Worm (Caenorhabditis elegans) whole organism, L1 larva: ENCODE data around the gene K10D11.3.

Experiments used
- C16A3.4 ChIP-seq: fragments of 150-350 bp; optimal IDR thresholded peaks from 2 replicates; lab custom pipeline; 2014; ENCODE audit warnings: missing biosample characterization, missing genetic modification characterization
- F16B12.6 ChIP-seq: fragments of 150-350 bp; optimal IDR thresholded peaks from 2 replicates; lab custom pipeline; 2014; ENCODE audit warnings: missing biosample characterization, missing genetic modification characterization
- Y116A8C.19 ChIP-seq: sonication (generic microtip); optimal IDR thresholded peaks from 2 replicates; lab custom pipeline; 2016; ENCODE audit warnings: missing compliant biosample characterization, missing genetic modification characterization, borderline replicate concordance
- aly-2 ChIP-seq: fragments of 150-350 bp; optimal IDR thresholded peaks from 2 replicates; lab custom pipeline; 2014; ENCODE audit warnings: missing biosample characterization, missing genetic modification characterization
- blmp-1 ChIP-seq: fragments of 150-350 bp; optimal IDR thresholded peaks from 2 replicates; lab custom pipeline; 2014; ENCODE audit warnings: missing biosample characterization, missing genetic modification characterization
- ceh-8 ChIP-seq: fragments of 200-800 bp; sonication (Bioruptor generic); optimal IDR thresholded peaks from 2 replicates; lab custom pipeline; 2018; ENCODE audit warnings: mild to moderate bottlenecking, missing genetic modification characterization, moderate library complexity, missing compliant biosample characterization
- ceh-90 ChIP-seq: sonication (generic microtip); optimal IDR thresholded peaks from 2 replicates; lab custom pipeline; 2016; ENCODE audit warnings: missing genetic modification characterization, missing compliant biosample characterization
- dsc-1 ChIP-seq: sonication (generic microtip); optimal IDR thresholded peaks from 2 replicates; lab custom pipeline; 2016; ENCODE audit warnings: mild to moderate bottlenecking, missing genetic modification characterization, missing compliant biosample characterization
- efl-1 ChIP-seq, 4 experiments: fragments of 150-350 bp; optimal IDR thresholded peaks in 3 of 4; peaks in 1 of 4; 1 replicate in 1 of 4; 2 replicates in 3 of 4; lab custom pipeline; 2014; ENCODE audit warnings: missing biosample characterization in 2 of 4, missing genetic modification characterization in 2 of 4, missing genetic modification reagents in 2 of 4
- elt-2 ChIP-seq: sonication (generic microtip); optimal IDR thresholded peaks from 2 replicates; lab custom pipeline; 2016; ENCODE audit warnings: missing genetic modification characterization, mild to moderate bottlenecking, inconsistent platforms, missing compliant biosample characterization, missing genetic modification reagents
- fkh-4 ChIP-seq: sonication (generic microtip); optimal IDR thresholded peaks from 2 replicates; lab custom pipeline; 2016; ENCODE audit warnings: missing compliant biosample characterization, missing genetic modification characterization, borderline replicate concordance
- fkh-8 ChIP-seq: sonication (generic microtip); optimal IDR thresholded peaks from 2 replicates; lab custom pipeline; 2016; ENCODE audit warnings: mild to moderate bottlenecking, missing genetic modification characterization, missing compliant biosample characterization
- grh-1 ChIP-seq: fragments of 200-800 bp; sonication (Bioruptor generic); IDR thresholded peaks from 2 replicates; pipeline ENCODE4 v1.3.6; 2022; ENCODE audit warnings: missing genetic modification reagents, missing genetic modification characterization, missing compliant biosample characterization
- hpl-2 ChIP-seq: fragments of 150-350 bp; optimal IDR thresholded peaks from 2 replicates; lab custom pipeline; 2014; ENCODE audit warnings: missing biosample characterization, missing genetic modification reagents, missing genetic modification characterization
- jun-1 ChIP-seq: fragments of 150-350 bp; optimal IDR thresholded peaks from 2 replicates; lab custom pipeline; 2014; ENCODE audit warnings: missing biosample characterization, missing genetic modification reagents, missing genetic modification characterization
- lin-14 ChIP-seq: fragments of 200-800 bp; sonication (Bioruptor generic); optimal IDR thresholded peaks from 2 replicates; lab custom pipeline; 2018; ENCODE audit warnings: mild to moderate bottlenecking, missing genetic modification characterization, moderate library complexity, missing compliant biosample characterization
- lin-35 ChIP-seq, 2 experiments: fragments of 150-350 bp; optimal IDR thresholded peaks; 2 replicates each; lab custom pipeline; 2014; ENCODE audit warnings: missing biosample characterization in 2 of 2, missing genetic modification characterization in 2 of 2, missing genetic modification reagents in 2 of 2
- lin-39 ChIP-seq: fragments of 150-350 bp; optimal IDR thresholded peaks from 2 replicates; lab custom pipeline; 2014; ENCODE audit warnings: missing biosample characterization, missing genetic modification reagents, missing genetic modification characterization
- lir-3 ChIP-seq: sonication (generic microtip); optimal IDR thresholded peaks from 2 replicates; lab custom pipeline; 2016; ENCODE audit warnings: mild to moderate bottlenecking, missing genetic modification characterization, moderate library complexity, missing compliant biosample characterization; ENCODE audit not compliant: poor library complexity
- mef-2 ChIP-seq: fragments of 150-350 bp; optimal IDR thresholded peaks from 2 replicates; lab custom pipeline; 2014; ENCODE audit warnings: missing biosample characterization, missing genetic modification characterization
- mep-1 ChIP-seq: fragments of 150-350 bp; optimal IDR thresholded peaks from 2 replicates; lab custom pipeline; 2014; ENCODE audit warnings: missing biosample characterization, missing genetic modification characterization
- nhr-11 ChIP-seq: fragments of 150-350 bp; optimal IDR thresholded peaks from 2 replicates; lab custom pipeline; 2014; ENCODE audit warnings: missing biosample characterization, missing genetic modification characterization
- nhr-19 ChIP-seq: fragments of 200-800 bp; sonication (Bioruptor generic); conservative IDR thresholded peaks from 2 replicates; pipeline ENCODE4 v1.3.6; 2022; ENCODE audit warnings: missing genetic modification characterization, missing compliant biosample characterization
- nhr-237 ChIP-seq: fragments of 150-350 bp; optimal IDR thresholded peaks from 2 replicates; lab custom pipeline; 2014; ENCODE audit warnings: missing biosample characterization, missing genetic modification characterization
- nhr-47 ChIP-seq: sonication (generic microtip); optimal IDR thresholded peaks from 2 replicates; lab custom pipeline; 2016; ENCODE audit warnings: mild to moderate bottlenecking, missing genetic modification characterization, moderate library complexity, missing compliant biosample characterization
- nhr-71 ChIP-seq: sonication (generic microtip); optimal IDR thresholded peaks from 2 replicates; lab custom pipeline; 2016; ENCODE audit warnings: mild to moderate bottlenecking, missing genetic modification characterization, moderate library complexity, missing compliant biosample characterization
- nhr-77 ChIP-seq: fragments of 150-350 bp; optimal IDR thresholded peaks from 2 replicates; lab custom pipeline; 2014; ENCODE audit warnings: missing biosample characterization, missing genetic modification characterization
- nhr-85 ChIP-seq: sonication (generic microtip); peaks from one replicate; lab custom pipeline; 2016; ENCODE audit warnings: missing genetic modification characterization, inconsistent platforms, missing compliant biosample characterization
- skn-1 ChIP-seq: fragments of 150-350 bp; optimal IDR thresholded peaks from 2 replicates; lab custom pipeline; 2014; ENCODE audit warnings: missing biosample characterization, missing genetic modification characterization
- snpc-4 ChIP-seq: fragments of 150-350 bp; optimal IDR thresholded peaks from 2 replicates; lab custom pipeline; 2014; ENCODE audit warnings: missing biosample characterization, missing genetic modification characterization
- sup-37 ChIP-seq: fragments of 200-800 bp; sonication (Bioruptor generic); optimal IDR thresholded peaks from 2 replicates; lab custom pipeline; 2018; ENCODE audit warnings: mild to moderate bottlenecking, missing genetic modification characterization, missing compliant biosample characterization
- unc-30 ChIP-seq: sonication (generic microtip); optimal IDR thresholded peaks from 2 replicates; lab custom pipeline; 2017; ENCODE audit warnings: missing biosample characterization, missing genetic modification characterization
- unc-62 ChIP-seq: fragments of 150-350 bp; optimal IDR thresholded peaks from 2 replicates; lab custom pipeline; 2014; ENCODE audit warnings: missing biosample characterization, missing genetic modification reagents, missing genetic modification characterization
- unc-98 ChIP-seq: fragments of 200-800 bp; sonication (Bioruptor generic); IDR thresholded peaks from 2 replicates; pipeline ENCODE4 v1.3.6; 2022; ENCODE audit warnings: missing genetic modification characterization, missing compliant biosample characterization
- zip-4 ChIP-seq: fragments of 200-800 bp; sonication (Bioruptor generic); optimal IDR thresholded peaks from 2 replicates; lab custom pipeline; 2018; ENCODE audit warnings: mild to moderate bottlenecking, missing genetic modification characterization, moderate library complexity, missing compliant biosample characterization
- ztf-11 ChIP-seq, 2 experiments: sonication (generic microtip); optimal IDR thresholded peaks; 2 replicates each; lab custom pipeline; 2016 to 2017; ENCODE audit warnings: missing genetic modification characterization in 2 of 2, missing biosample characterization in 1 of 2, missing compliant biosample characterization in 1 of 2
- ztf-4 ChIP-seq: fragments of 150-350 bp; optimal IDR thresholded peaks from 2 replicates; lab custom pipeline; 2014; ENCODE audit warnings: missing biosample characterization, missing genetic modification characterization

The K10D11.3 gene

DNA sequence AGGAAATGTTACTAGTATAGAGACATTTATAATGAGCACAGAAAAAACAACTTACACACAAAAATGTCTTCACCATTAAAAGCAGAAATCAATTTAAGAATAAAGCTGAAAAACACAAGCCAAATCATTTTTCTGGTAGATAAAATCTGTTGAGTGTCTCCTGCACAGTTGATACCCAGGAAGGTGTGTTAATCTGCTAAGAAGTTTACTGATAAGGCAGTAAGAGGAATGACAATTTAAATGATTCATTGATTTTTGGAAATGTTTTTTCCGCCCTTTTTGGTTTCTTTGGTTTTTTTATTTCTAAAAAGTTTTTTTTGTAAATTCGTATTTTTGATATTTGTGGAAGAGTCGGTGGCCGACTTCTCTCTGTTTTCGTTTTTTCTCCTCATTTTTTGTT lies at the start of gene K10D11.3:
TSS of gene K10D11.3 (minus strand) at position 174 of the 400 bp plus-strand sequence.
- TF ChIP-seq elt-2 (peak; percentile 72), sup-37 (no peak)

DNA sequence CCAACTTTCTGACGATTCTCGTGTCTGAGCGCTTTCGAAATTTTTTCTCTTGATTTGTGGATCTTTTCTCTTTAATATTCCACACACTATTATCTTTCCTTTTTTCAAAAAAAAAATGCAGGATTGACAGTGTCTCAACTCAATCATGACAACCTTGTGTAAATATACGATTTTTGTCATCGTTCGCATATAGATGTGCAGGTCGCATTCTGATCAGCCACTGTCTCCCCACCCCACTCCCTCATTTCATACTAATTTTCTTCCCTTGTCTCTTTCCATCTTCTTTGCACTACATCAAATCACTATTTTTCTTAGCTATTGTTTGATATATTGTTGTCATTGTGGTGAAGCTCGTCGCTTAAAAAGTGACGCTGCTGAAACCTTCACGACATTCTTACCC lies 49.4 kb upstream of the K10D11.3 start:
- no peak for TF ChIP-seq nhr-19 (GFP tag; lab: Robert Waterston, UW)
- no peak for TF ChIP-seq efl-1 (optimal IDR thresholded peaks at IDR 0.05; lab: Kevin White, UChicago)
- peak in 1 of 2 experiments; percentile 64 for TF ChIP-seq efl-1 (GFP tag; optimal IDR thresholded peaks at IDR 0.05 in 1 of 2; lab: Kevin White, UChicago)

DNA sequence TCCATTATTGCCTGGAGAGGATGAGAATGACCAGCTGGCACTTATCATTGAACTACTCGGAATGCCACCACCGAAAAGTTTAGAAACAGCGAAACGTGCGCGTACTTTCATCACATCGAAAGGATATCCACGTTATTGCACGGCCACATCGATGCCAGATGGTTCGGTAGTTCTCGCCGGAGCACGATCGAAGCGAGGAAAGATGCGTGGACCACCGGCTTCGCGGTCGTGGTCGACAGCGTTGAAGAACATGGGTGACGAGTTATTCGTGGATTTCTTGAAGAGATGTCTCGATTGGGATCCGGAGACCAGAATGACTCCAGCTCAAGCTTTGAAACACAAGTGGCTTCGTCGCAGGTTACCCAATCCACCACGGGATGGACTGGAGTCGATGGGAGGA lies 47.6 kb upstream of the K10D11.3 start:
- TF ChIP-seq dsc-1 (tag; lab: Kevin White, UChicago): peak; percentile 20
- no peak for TF ChIP-seq lin-14
- no peak for TF ChIP-seq ztf-11 (tag; optimal IDR thresholded peaks at IDR 0.05; lab: Kevin White, UChicago)
- peak; percentile 22 for TF ChIP-seq nhr-47 (tag; lab: Kevin White, UChicago)
- TF ChIP-seq, all 84 proteins: peak for 2

DNA sequence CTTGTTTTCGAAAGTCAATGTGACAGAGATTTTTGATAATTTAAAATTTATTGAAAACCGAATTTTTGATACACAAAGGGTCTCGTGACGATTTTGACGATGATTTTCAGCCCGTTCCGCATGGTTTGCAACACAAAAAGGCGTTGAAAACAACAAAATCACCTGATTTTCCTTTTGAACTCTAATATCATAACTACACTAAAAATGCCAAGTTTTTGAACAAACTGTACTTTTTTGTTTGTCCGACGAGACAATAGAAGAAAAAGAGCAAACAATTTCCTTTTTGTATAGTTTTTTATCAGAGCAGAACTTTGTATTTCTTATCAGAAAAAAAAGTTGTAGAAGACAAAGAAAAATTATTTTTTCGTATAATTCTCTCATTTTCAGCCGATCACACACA lies 46.2 kb upstream of the K10D11.3 start:
- TF ChIP-seq ceh-8: no peak
- no peak for TF ChIP-seq ztf-4
- TF ChIP-seq efl-1 (optimal IDR thresholded peaks at IDR 0.05; lab: Kevin White, UChicago): no peak
- TF ChIP-seq efl-1 (GFP tag; optimal IDR thresholded peaks at IDR 0.05 in 1 of 2; lab: Kevin White, UChicago): peak in 1 of 2 experiments; percentile 77
- TF ChIP-seq hpl-2: no peak
- TF ChIP-seq lin-35 (GFP tag; optimal IDR thresholded peaks at IDR 0.05; lab: Kevin White, UChicago): peak in 1 of 2 experiments; percentile 24
- TF ChIP-seq elt-2: peak; percentile 8

DNA sequence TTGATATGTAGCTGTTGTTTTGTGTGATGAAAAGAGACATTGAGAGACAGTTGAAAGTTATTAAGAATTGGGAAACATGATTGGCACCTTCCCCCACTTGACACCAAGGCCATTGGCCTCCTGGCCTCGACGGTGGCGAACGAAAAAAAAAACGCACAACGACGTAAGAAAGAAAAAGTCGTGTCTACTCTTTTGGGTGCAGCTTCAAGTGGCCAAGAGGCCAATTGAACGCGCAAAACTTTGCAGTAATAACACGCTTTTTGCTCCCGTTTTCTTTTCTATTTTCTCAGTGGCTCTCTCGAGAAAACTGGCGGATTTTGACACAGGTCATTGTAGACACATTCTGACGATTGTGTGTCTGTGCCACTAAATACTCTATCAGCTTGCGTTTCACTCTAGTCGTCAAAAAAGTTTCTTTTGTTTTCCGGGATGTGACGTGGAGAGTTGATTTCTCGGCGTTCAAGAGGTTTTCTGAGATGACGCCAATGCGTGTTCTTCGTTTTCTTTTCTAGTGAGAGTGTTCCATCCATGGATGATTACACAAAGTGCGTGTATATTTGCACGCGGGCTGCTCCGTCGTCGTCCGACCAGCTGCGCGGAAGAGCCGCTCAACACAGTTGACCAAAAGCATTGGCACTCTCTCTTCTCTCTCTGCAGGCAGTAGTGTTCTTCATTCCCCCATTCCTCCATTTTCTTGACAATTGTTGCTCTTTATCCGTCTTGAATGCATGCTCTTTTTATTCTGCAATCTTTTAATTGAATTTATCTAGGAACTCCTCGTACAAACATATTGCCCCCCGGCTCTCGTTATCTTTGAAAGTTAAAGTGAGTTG lies 44.7 kb upstream of the K10D11.3 start:
- TF ChIP-seq efl-1 (optimal IDR thresholded peaks at IDR 0.05; lab: Kevin White, UChicago) (no peak), efl-1 (GFP tag; optimal IDR thresholded peaks at IDR 0.05 in 1 of 2; lab: Kevin White, UChicago) (peak in 1 of 2 experiments; percentile 55), unc-62 (no peak), jun-1 (tag; lab: Kevin White, UChicago) (no peak), nhr-11 (tag; lab: Kevin White, UChicago) (no peak)
- TF ChIP-seq, all 84 proteins: peak for 1

DNA sequence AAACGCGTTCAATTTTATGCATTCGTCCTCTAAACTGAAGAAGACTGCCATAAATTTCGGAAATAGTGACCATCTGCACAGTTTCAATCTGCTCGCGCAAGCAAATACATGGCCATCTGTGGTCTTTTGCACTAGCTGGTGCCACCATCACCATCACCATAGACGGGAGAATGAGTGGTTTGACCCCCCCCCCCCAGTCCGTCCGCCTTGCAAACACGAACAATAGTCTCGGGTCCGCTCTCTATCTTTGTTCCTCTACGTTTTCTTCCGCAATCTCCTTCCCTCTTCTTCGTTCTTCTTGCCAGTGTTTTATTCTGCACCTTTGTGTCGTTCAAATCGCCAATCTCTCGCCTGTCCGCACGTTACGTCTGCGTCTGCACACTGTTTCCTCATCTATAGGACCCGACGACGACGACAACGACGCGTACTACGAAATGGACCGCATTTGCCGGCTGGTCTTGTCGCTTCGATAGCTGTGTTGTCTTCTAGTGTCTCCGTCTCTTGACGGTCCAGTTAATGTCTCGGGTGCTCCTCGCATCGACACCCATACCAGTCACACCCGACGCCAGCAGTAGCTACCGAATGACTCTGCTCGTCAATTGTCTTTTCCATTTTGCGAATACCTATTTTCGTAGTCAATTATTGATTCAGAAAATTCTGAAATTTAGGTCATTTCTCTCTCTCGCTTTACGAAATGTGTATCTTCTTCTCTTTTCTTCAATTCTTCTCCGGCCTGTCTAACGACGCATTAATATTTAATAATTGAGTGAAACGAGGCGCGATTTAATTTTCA lies 43.9 kb upstream of the K10D11.3 start:
- TF ChIP-seq nhr-237: no peak
- no peak for TF ChIP-seq zip-4 (GFP tag; lab: Kevin White, UChicago)
- no peak for TF ChIP-seq unc-98 (GFP tag; lab: Robert Waterston, UW)
- TF ChIP-seq aly-2 (tag; lab: Kevin White, UChicago): no peak
- TF ChIP-seq lin-39 (tag; lab: Kevin White, UChicago): no peak
- TF ChIP-seq nhr-47 (tag; lab: Kevin White, UChicago): peak; percentile 22
- peak in 1 of 2 experiments; percentile 17 for TF ChIP-seq ztf-11 (tag; optimal IDR thresholded peaks at IDR 0.05; lab: Kevin White, UChicago)
- no peak for TF ChIP-seq nhr-77 (tag; lab: Kevin White, UChicago)
- no peak for TF ChIP-seq ceh-90 (tag; lab: Kevin White, UChicago)
- peak in 1 of 2 experiments; percentile 3 for TF ChIP-seq efl-1 (optimal IDR thresholded peaks at IDR 0.05; lab: Kevin White, UChicago)
- peak in 1 of 2 experiments; percentile 77 for TF ChIP-seq efl-1 (GFP tag; optimal IDR thresholded peaks at IDR 0.05 in 1 of 2; lab: Kevin White, UChicago)
- TF ChIP-seq lin-14: peak; percentile 82
- no peak for TF ChIP-seq lir-3
- TF ChIP-seq mep-1 (tag; lab: Kevin White, UChicago): peak; percentile 32
- no peak for TF ChIP-seq skn-1 (tag; lab: Kevin White, UChicago)
- no peak for TF ChIP-seq fkh-4 (tag; lab: Kevin White, UChicago)
- TF ChIP-seq Y116A8C.19 (tag; lab: Kevin White, UChicago): no peak
- TF ChIP-seq C16A3.4 (tag; lab: Kevin White, UChicago): peak; percentile 3
- TF ChIP-seq F16B12.6 (tag; lab: Kevin White, UChicago): no peak
- no peak for TF ChIP-seq elt-2
- peak; percentile 74 for TF ChIP-seq nhr-85 (tag; lab: Kevin White, UChicago)
- TF ChIP-seq nhr-71 (tag; lab: Kevin White, UChicago): no peak
- TF ChIP-seq jun-1 (tag; lab: Kevin White, UChicago): no peak
- no peak for TF ChIP-seq unc-30 (tag; lab: Kevin White, UChicago)
- no peak for TF ChIP-seq snpc-4 (tag; lab: Kevin White, UChicago)
- TF ChIP-seq fkh-8 (tag; lab: Kevin White, UChicago): no peak
- no peak for TF ChIP-seq mef-2 (tag; lab: Kevin White, UChicago)
- peak; percentile 32 for TF ChIP-seq blmp-1 (tag; lab: Kevin White, UChicago)
- no peak for TF ChIP-seq grh-1 (GFP tag; lab: Robert Waterston, UW)
